Fruit fly (Drosophila melanogaster): ENCODE results near the gene Btk.

dm6 chr2L:8328526-8329097 is 27.7 kb upstream of the Btk start:
- TF ChIP-seq CG10348 (GFP tag; IDR thresholded peaks at IDR 0.05) = no peak
- TF ChIP-seq CG4496 (GFP tag; IDR thresholded peaks at IDR 0.05) = no peak
- no peak for TF ChIP-seq CG17806 (tag; optimal IDR thresholded peaks at IDR 0.05)
- TF ChIP-seq CG8301 (tag; optimal IDR thresholded peaks at IDR 0.05) = no peak
- no peak for TF ChIP-seq D1 (tag; optimal IDR thresholded peaks at IDR 0.05)
- no peak for TF ChIP-seq CG15710 (tag; optimal IDR thresholded peaks at IDR 0.05)

Measured in whole organism, pupa.